Worm (Caenorhabditis elegans) whole organism, L1 larva: ENCODE data around the gene C15H11.10.

Experiments
- C16A3.4 ChIP-seq: fragments of 150-350 bp; optimal IDR thresholded peaks from 2 replicates; lab custom pipeline; 2014; ENCODE audit warnings: missing biosample characterization, missing genetic modification characterization
- C34B4.2 ChIP-seq: sonication (generic microtip); optimal IDR thresholded peaks from 2 replicates; lab custom pipeline; 2017; ENCODE audit warnings: mild to moderate bottlenecking, missing genetic modification characterization, missing compliant biosample characterization
- F16B12.6 ChIP-seq: fragments of 150-350 bp; optimal IDR thresholded peaks from 2 replicates; lab custom pipeline; 2014; ENCODE audit warnings: missing biosample characterization, missing genetic modification characterization
- Y116A8C.19 ChIP-seq: sonication (generic microtip); optimal IDR thresholded peaks from 2 replicates; lab custom pipeline; 2016; ENCODE audit warnings: missing compliant biosample characterization, missing genetic modification characterization, borderline replicate concordance
- aha-1 ChIP-seq: fragments of 150-350 bp; optimal IDR thresholded peaks from 2 replicates; lab custom pipeline; 2014; ENCODE audit warnings: missing biosample characterization, missing genetic modification characterization
- alr-1 ChIP-seq: fragments of 200-800 bp; sonication (Bioruptor generic); optimal IDR thresholded peaks from 2 replicates; lab custom pipeline; 2018; ENCODE audit warnings: borderline replicate concordance, mild to moderate bottlenecking, missing genetic modification characterization, missing compliant biosample characterization
- ceh-8 ChIP-seq: fragments of 200-800 bp; sonication (Bioruptor generic); optimal IDR thresholded peaks from 2 replicates; lab custom pipeline; 2018; ENCODE audit warnings: mild to moderate bottlenecking, missing genetic modification characterization, moderate library complexity, missing compliant biosample characterization
- ceh-82 ChIP-seq, 3 experiments: fragments of 150-350 bp in 1 of 3; sonication (generic microtip) in 2 of 3; optimal IDR thresholded peaks; 2 replicates each; lab custom pipeline; 2014 to 2017; ENCODE audit warnings: missing biosample characterization in 3 of 3, missing genetic modification characterization in 3 of 3
- ceh-90 ChIP-seq: sonication (generic microtip); optimal IDR thresholded peaks from 2 replicates; lab custom pipeline; 2016; ENCODE audit warnings: missing genetic modification characterization, missing compliant biosample characterization
- dpl-1 ChIP-seq, 3 experiments: fragments of 150-350 bp in 2 of 3; sonication (generic microtip) in 1 of 3; optimal IDR thresholded peaks; 2 replicates each; lab custom pipeline; 2014 to 2017; ENCODE audit warnings: missing biosample characterization in 3 of 3, missing genetic modification characterization in 3 of 3, missing genetic modification reagents in 3 of 3
- dsc-1 ChIP-seq: sonication (generic microtip); optimal IDR thresholded peaks from 2 replicates; lab custom pipeline; 2016; ENCODE audit warnings: mild to moderate bottlenecking, missing genetic modification characterization, missing compliant biosample characterization
- efl-3 ChIP-seq: fragments of 200-800 bp; sonication (Bioruptor generic); optimal IDR thresholded peaks from 2 replicates; lab custom pipeline; 2018; ENCODE audit warnings: mild to moderate bottlenecking, missing genetic modification characterization, missing compliant biosample characterization
- elt-3 ChIP-seq, 6 experiments: fragments of 150-350 bp in 1 of 6; sonication (generic microtip); optimal IDR thresholded peaks; 2 replicates each; lab custom pipeline; 2017 to 2018; ENCODE audit warnings: missing biosample characterization in 6 of 6, missing genetic modification characterization in 6 of 6, inconsistent platforms in 1 of 6
- fkh-10 ChIP-seq: sonication (generic microtip); optimal IDR thresholded peaks from 2 replicates; lab custom pipeline; 2017; ENCODE audit warnings: missing biosample characterization, missing genetic modification reagents, missing genetic modification characterization
- fkh-4 ChIP-seq: sonication (generic microtip); optimal IDR thresholded peaks from 2 replicates; lab custom pipeline; 2016; ENCODE audit warnings: missing compliant biosample characterization, missing genetic modification characterization, borderline replicate concordance
- hlh-4 ChIP-seq: sonication (generic microtip); optimal IDR thresholded peaks from 2 replicates; lab custom pipeline; 2016; ENCODE audit warnings: mild to moderate bottlenecking, missing genetic modification characterization, missing compliant biosample characterization
- hpl-2 ChIP-seq: fragments of 150-350 bp; optimal IDR thresholded peaks from 2 replicates; lab custom pipeline; 2014; ENCODE audit warnings: missing biosample characterization, missing genetic modification reagents, missing genetic modification characterization
- irx-1 ChIP-seq: sonication (generic microtip); optimal IDR thresholded peaks from 2 replicates; lab custom pipeline; 2016; ENCODE audit warnings: missing genetic modification characterization, missing compliant biosample characterization
- jun-1 ChIP-seq: fragments of 150-350 bp; optimal IDR thresholded peaks from 2 replicates; lab custom pipeline; 2014; ENCODE audit warnings: missing biosample characterization, missing genetic modification reagents, missing genetic modification characterization
- lin-15B ChIP-seq: fragments of 150-350 bp; sonication (generic microtip); optimal IDR thresholded peaks from 3 replicates; lab custom pipeline; 2014; ENCODE audit warnings: missing biosample characterization, missing genetic modification characterization
- lin-35 ChIP-seq, 2 experiments: fragments of 150-350 bp; optimal IDR thresholded peaks; 2 replicates each; lab custom pipeline; 2014; ENCODE audit warnings: missing biosample characterization in 2 of 2, missing genetic modification characterization in 2 of 2, missing genetic modification reagents in 2 of 2
- lir-3 ChIP-seq: sonication (generic microtip); optimal IDR thresholded peaks from 2 replicates; lab custom pipeline; 2016; ENCODE audit warnings: mild to moderate bottlenecking, missing genetic modification characterization, moderate library complexity, missing compliant biosample characterization; ENCODE audit not compliant: poor library complexity
- mdl-1 ChIP-seq, 2 experiments: fragments of 150-350 bp; optimal IDR thresholded peaks; 2 replicates each; lab custom pipeline; 2014 to 2017; ENCODE audit warnings: missing biosample characterization in 2 of 2, missing genetic modification characterization in 2 of 2, inconsistent platforms in 1 of 2
- mef-2 ChIP-seq: fragments of 150-350 bp; optimal IDR thresholded peaks from 2 replicates; lab custom pipeline; 2014; ENCODE audit warnings: missing biosample characterization, missing genetic modification characterization
- mep-1 ChIP-seq: fragments of 150-350 bp; optimal IDR thresholded peaks from 2 replicates; lab custom pipeline; 2014; ENCODE audit warnings: missing biosample characterization, missing genetic modification characterization
- nhr-12 ChIP-seq: sonication (generic microtip); optimal IDR thresholded peaks from 2 replicates; lab custom pipeline; 2017; ENCODE audit warnings: missing biosample characterization, missing genetic modification characterization
- nhr-19 ChIP-seq: fragments of 200-800 bp; sonication (Bioruptor generic); conservative IDR thresholded peaks from 2 replicates; pipeline ENCODE4 v1.3.6; 2022; ENCODE audit warnings: missing genetic modification characterization, missing compliant biosample characterization
- nhr-20 ChIP-seq: sonication (generic microtip); optimal IDR thresholded peaks from 2 replicates; lab custom pipeline; 2016; ENCODE audit warnings: mild to moderate bottlenecking, missing genetic modification characterization, missing compliant biosample characterization
- nhr-237 ChIP-seq: fragments of 150-350 bp; optimal IDR thresholded peaks from 2 replicates; lab custom pipeline; 2014; ENCODE audit warnings: missing biosample characterization, missing genetic modification characterization
- nhr-28 ChIP-seq: fragments of 150-350 bp; optimal IDR thresholded peaks from 2 replicates; lab custom pipeline; 2014; ENCODE audit warnings: missing biosample characterization, missing genetic modification characterization
- nhr-47 ChIP-seq: sonication (generic microtip); optimal IDR thresholded peaks from 2 replicates; lab custom pipeline; 2016; ENCODE audit warnings: mild to moderate bottlenecking, missing genetic modification characterization, moderate library complexity, missing compliant biosample characterization
- nhr-71 ChIP-seq: sonication (generic microtip); optimal IDR thresholded peaks from 2 replicates; lab custom pipeline; 2016; ENCODE audit warnings: mild to moderate bottlenecking, missing genetic modification characterization, moderate library complexity, missing compliant biosample characterization
- nhr-76 ChIP-seq: sonication (generic microtip); optimal IDR thresholded peaks from 2 replicates; lab custom pipeline; 2017; ENCODE audit warnings: missing biosample characterization, missing genetic modification characterization
- nhr-85 ChIP-seq: sonication (generic microtip); peaks from one replicate; lab custom pipeline; 2016; ENCODE audit warnings: missing genetic modification characterization, inconsistent platforms, missing compliant biosample characterization
- pag-3 ChIP-seq: sonication (generic microtip); optimal IDR thresholded peaks from 2 replicates; lab custom pipeline; 2017; ENCODE audit warnings: missing genetic modification characterization, mild to moderate bottlenecking, missing compliant biosample characterization, antibody characterized with exemption, borderline replicate concordance; ENCODE audit not compliant: insufficient read depth
- pax-3 ChIP-seq: fragments of 200-800 bp; sonication (Bioruptor generic); optimal IDR thresholded peaks from 2 replicates; lab custom pipeline; 2018; ENCODE audit warnings: mild to moderate bottlenecking, missing genetic modification characterization, moderate library complexity, missing compliant biosample characterization
- rnt-1 ChIP-seq: sonication (generic microtip); optimal IDR thresholded peaks from 2 replicates; lab custom pipeline; 2016; ENCODE audit warnings: mild to moderate bottlenecking, missing genetic modification characterization, moderate library complexity, missing compliant biosample characterization
- snpc-4 ChIP-seq: fragments of 150-350 bp; optimal IDR thresholded peaks from 2 replicates; lab custom pipeline; 2014; ENCODE audit warnings: missing biosample characterization, missing genetic modification characterization
- sox-4 ChIP-seq: sonication (generic microtip); optimal IDR thresholded peaks from 2 replicates; lab custom pipeline; 2016; ENCODE audit warnings: missing genetic modification characterization, missing compliant biosample characterization
- sup-37 ChIP-seq: fragments of 200-800 bp; sonication (Bioruptor generic); optimal IDR thresholded peaks from 2 replicates; lab custom pipeline; 2018; ENCODE audit warnings: mild to moderate bottlenecking, missing genetic modification characterization, missing compliant biosample characterization
- tbx-2 ChIP-seq: sonication (generic microtip); optimal IDR thresholded peaks from 2 replicates; lab custom pipeline; 2016; ENCODE audit warnings: missing genetic modification characterization, missing compliant biosample characterization
- unc-130 ChIP-seq: fragments of 150-350 bp; optimal IDR thresholded peaks from 2 replicates; lab custom pipeline; 2017; ENCODE audit warnings: missing biosample characterization, missing genetic modification characterization, inconsistent platforms
- unc-30 ChIP-seq: sonication (generic microtip); optimal IDR thresholded peaks from 2 replicates; lab custom pipeline; 2017; ENCODE audit warnings: missing biosample characterization, missing genetic modification characterization
- unc-62 ChIP-seq: fragments of 150-350 bp; optimal IDR thresholded peaks from 2 replicates; lab custom pipeline; 2014; ENCODE audit warnings: missing biosample characterization, missing genetic modification reagents, missing genetic modification characterization
- unc-86 ChIP-seq: sonication (generic microtip); optimal IDR thresholded peaks from 2 replicates; lab custom pipeline; 2016; ENCODE audit warnings: missing genetic modification characterization, missing compliant biosample characterization
- vab-15 ChIP-seq: sonication (generic microtip); optimal IDR thresholded peaks from 2 replicates; lab custom pipeline; 2017; ENCODE audit warnings: missing genotype, mild to moderate bottlenecking, missing genetic modification characterization, missing compliant biosample characterization
- xbp-1 ChIP-seq: sonication (generic microtip); optimal IDR thresholded peaks from 2 replicates; lab custom pipeline; 2016; ENCODE audit warnings: missing genetic modification characterization, missing compliant biosample characterization
- ztf-11 ChIP-seq, 2 experiments: sonication (generic microtip); optimal IDR thresholded peaks; 2 replicates each; lab custom pipeline; 2016 to 2017; ENCODE audit warnings: missing genetic modification characterization in 2 of 2, missing biosample characterization in 1 of 2, missing compliant biosample characterization in 1 of 2

The C15H11.10 gene

ce11 chrV:14391830-14392229, at the start of gene C15H11.10:
Gene C15H11.10, plus strand, starts transcription at chrV:14392130.
- TF ChIP-seq nhr-28 (tag; lab: Kevin White, UChicago) (no peak), pag-3 (tag; lab: Kevin White, UChicago) (no peak), ztf-11 (tag; optimal IDR thresholded peaks at IDR 0.05; lab: Kevin White, UChicago) (no peak), lir-3 (tag; lab: Kevin White, UChicago) (no peak), lin-35 (GFP tag; optimal IDR thresholded peaks at IDR 0.05; lab: Kevin White, UChicago) (no peak), C34B4.2 (tag; lab: Kevin White, UChicago) (no peak), unc-62 (GFP tag; lab: Kevin White, UChicago) (no peak), unc-130 (tag; lab: Kevin White, UChicago) (no peak), unc-30 (no peak)

ce11 chrV:14347234-14347826, 44.6 kb upstream of the C15H11.10 start, which contains the start of gene cept-2:
Gene cept-2, plus strand, starts transcription at chrV:14347766.
- no peak for TF ChIP-seq nhr-12 (tag; lab: Kevin White, UChicago)
- TF ChIP-seq C34B4.2 (tag; lab: Kevin White, UChicago), result no peak
- peak; percentile 93 for TF ChIP-seq xbp-1 (tag; lab: Kevin White, UChicago)
- TF ChIP-seq rnt-1 (tag; lab: Kevin White, UChicago), result peak; percentile 98
- TF ChIP-seq nhr-20, result peak; percentile 97
- TF ChIP-seq dpl-1 (GFP tag; optimal IDR thresholded peaks at IDR 0.05; lab: Kevin White, UChicago), result peak; percentile 86 to 89 (median 87)
- TF ChIP-seq unc-30, result no peak
- TF ChIP-seq snpc-4 (tag; lab: Kevin White, UChicago), result peak; percentile 89
- TF ChIP-seq elt-3 (tag; optimal IDR thresholded peaks at IDR 0.05; lab: Kevin White, UChicago), result peak in 3 of 6 experiments; percentile 37 to 93 (median 76)
- peak; percentile 37 for TF ChIP-seq mef-2 (tag; lab: Kevin White, UChicago)
- TF ChIP-seq lin-35 (GFP tag; optimal IDR thresholded peaks at IDR 0.05; lab: Kevin White, UChicago), result peak; percentile 87 to 88
- peak; percentile 96 for TF ChIP-seq nhr-85 (tag; lab: Kevin White, UChicago)
- peak; percentile 70 for TF ChIP-seq fkh-10 (GFP tag; lab: Kevin White, UChicago)
- TF ChIP-seq nhr-47 (tag; lab: Kevin White, UChicago), result peak; percentile 96
- no peak for TF ChIP-seq unc-62 (GFP tag; lab: Kevin White, UChicago)
- TF ChIP-seq hpl-2 (GFP tag; lab: Kevin White, UChicago), result peak; percentile 68
- TF ChIP-seq alr-1 (tag; lab: Kevin White, UChicago), result no peak
- peak; percentile 82 for TF ChIP-seq irx-1 (tag; lab: Kevin White, UChicago)
- peak; percentile 67 for TF ChIP-seq ceh-90
- no peak for TF ChIP-seq nhr-76 (tag; lab: Kevin White, UChicago)
- peak; percentile 31 for TF ChIP-seq efl-3 (GFP tag; lab: Kevin White, UChicago)
- TF ChIP-seq mdl-1 (tag; optimal IDR thresholded peaks at IDR 0.05; lab: Kevin White, UChicago), result peak in 1 of 2 experiments; percentile 82
- peak; percentile 56 for TF ChIP-seq F16B12.6 (tag; lab: Kevin White, UChicago)
- TF ChIP-seq sup-37 (GFP tag; lab: Kevin White, UChicago), result peak; percentile 33
- peak; percentile 98 for TF ChIP-seq C16A3.4 (tag; lab: Kevin White, UChicago)
- peak; percentile 94 for TF ChIP-seq tbx-2 (tag; lab: Kevin White, UChicago)
- TF ChIP-seq lir-3 (tag; lab: Kevin White, UChicago), result peak; percentile 93
- TF ChIP-seq sox-4 (tag; lab: Kevin White, UChicago), result peak; percentile 89
- TF ChIP-seq fkh-4 (tag; lab: Kevin White, UChicago), result peak; percentile 85
- peak; percentile 84 to 95 (median 94) for TF ChIP-seq ceh-82 (tag; optimal IDR thresholded peaks at IDR 0.05; lab: Kevin White, UChicago)
- TF ChIP-seq hlh-4 (tag; lab: Kevin White, UChicago), result no peak
- TF ChIP-seq nhr-71 (tag; lab: Kevin White, UChicago), result peak; percentile 97
- peak in 1 of 2 experiments; percentile 91 for TF ChIP-seq ztf-11 (tag; optimal IDR thresholded peaks at IDR 0.05; lab: Kevin White, UChicago)
- TF ChIP-seq aha-1 (tag; lab: Kevin White, UChicago), result peak; percentile 9
- TF ChIP-seq pax-3 (tag; lab: Kevin White, UChicago), result peak; percentile 99
- TF ChIP-seq lin-15B, result peak; percentile 67
- peak; percentile 94 for TF ChIP-seq mep-1 (tag; lab: Kevin White, UChicago)
- peak; percentile 92 for TF ChIP-seq unc-86
- TF ChIP-seq dsc-1, result peak; percentile 94
- TF ChIP-seq jun-1 (tag; lab: Kevin White, UChicago), result peak; percentile 84
- TF ChIP-seq Y116A8C.19 (tag; lab: Kevin White, UChicago), result no peak
- TF ChIP-seq nhr-19 (GFP tag; lab: Robert Waterston, UW), result peak; percentile 96
- TF ChIP-seq vab-15 (tag; lab: Kevin White, UChicago), result peak; percentile 78
- peak; percentile 84 for TF ChIP-seq ceh-8 (GFP tag; lab: Kevin White, UChicago)
- peak; percentile 60 for TF ChIP-seq nhr-237
